Fruit fly (Drosophila melanogaster): ENCODE measurements around the gene CG32086.

DNA sequence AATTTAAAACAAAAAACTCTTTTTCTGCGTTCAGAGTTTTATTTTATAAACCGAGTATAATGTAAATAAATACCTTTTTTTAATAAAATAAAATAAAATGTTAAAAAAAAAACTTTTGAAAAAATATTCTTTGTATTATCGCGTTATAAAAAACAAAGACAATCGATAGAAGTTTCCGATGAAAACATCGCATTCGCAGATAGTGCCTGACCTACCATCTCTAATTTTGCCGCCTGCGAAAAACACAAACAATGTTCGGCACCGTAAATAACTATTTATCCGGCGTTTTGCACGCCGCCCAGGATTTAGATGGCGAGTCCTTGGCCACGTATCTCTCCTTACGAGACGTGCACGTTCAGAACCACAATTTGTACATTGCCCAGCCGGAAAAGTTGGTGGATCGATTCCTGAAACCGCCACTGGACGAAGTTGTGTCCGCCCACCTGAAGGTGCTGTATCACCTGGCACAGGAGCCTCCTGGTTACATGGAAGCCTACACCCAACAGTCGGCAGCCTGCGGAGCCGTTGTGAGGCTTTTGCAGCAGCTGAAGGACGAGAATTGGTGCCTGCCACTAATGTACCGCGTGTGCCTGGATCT lies 42.5 kb upstream of the CG32086 start, which contains the start of gene PCID2:
- TF ChIP-seq Hmx (GFP tag; optimal IDR thresholded peaks at IDR 0.05) (no peak), Blimp-1 (GFP tag; optimal IDR thresholded peaks at IDR 0.05) (no peak), chinmo (GFP tag; IDR thresholded peaks at IDR 0.05; ENCODE audit: partially characterized antibody) (0 out of 4 replicates have a peak, but pooled peaks have one; percentile 71), psq (GFP tag; optimal IDR thresholded peaks at IDR 0.05) (no peak), br (optimal IDR thresholded peaks at IDR 0.05) (no peak), CG7271 (tag; optimal IDR thresholded peaks at IDR 0.05) (no peak), CG14965 (GFP tag; optimal IDR thresholded peaks at IDR 0.05; ENCODE audit: borderline replicate concordance) (no peak), Rfx (GFP tag; IDR thresholded peaks at IDR 0.05) (no peak), lilli (GFP tag; optimal IDR thresholded peaks at IDR 0.05) (no peak), dmrt99B (tag; optimal IDR thresholded peaks at IDR 0.05) (no peak)
